Worm (Caenorhabditis elegans) whole organism, L1 larva: ENCODE measurements around the gene R08C7.11.

Source experiments
- F16B12.6 ChIP-seq: fragments of 150-350 bp; optimal IDR thresholded peaks from 2 replicates; lab custom pipeline; 2014; ENCODE audit warnings: missing biosample characterization, missing genetic modification characterization
- alr-1 ChIP-seq: fragments of 200-800 bp; sonication (Bioruptor generic); optimal IDR thresholded peaks from 2 replicates; lab custom pipeline; 2018; ENCODE audit warnings: borderline replicate concordance, mild to moderate bottlenecking, missing genetic modification characterization, missing compliant biosample characterization
- aly-2 ChIP-seq: fragments of 150-350 bp; optimal IDR thresholded peaks from 2 replicates; lab custom pipeline; 2014; ENCODE audit warnings: missing biosample characterization, missing genetic modification characterization
- blmp-1 ChIP-seq: fragments of 150-350 bp; optimal IDR thresholded peaks from 2 replicates; lab custom pipeline; 2014; ENCODE audit warnings: missing biosample characterization, missing genetic modification characterization
- ceh-63 ChIP-seq: fragments of 200-800 bp; sonication (Bioruptor generic); optimal IDR thresholded peaks from 2 replicates; lab custom pipeline; 2018; ENCODE audit warnings: mild to moderate bottlenecking, missing genetic modification characterization, missing compliant biosample characterization
- ceh-88 ChIP-seq: fragments of 200-800 bp; sonication (Bioruptor generic); IDR thresholded peaks from 2 replicates; pipeline ENCODE4 v1.3.6; 2022; ENCODE audit warnings: missing genetic modification characterization, missing compliant biosample characterization
- ceh-90 ChIP-seq: sonication (generic microtip); optimal IDR thresholded peaks from 2 replicates; lab custom pipeline; 2016; ENCODE audit warnings: missing genetic modification characterization, missing compliant biosample characterization
- ces-1 ChIP-seq: fragments of 150-350 bp; optimal IDR thresholded peaks from 2 replicates; lab custom pipeline; 2014; ENCODE audit warnings: missing biosample characterization, missing genetic modification reagents, missing genetic modification characterization
- dsc-1 ChIP-seq: sonication (generic microtip); optimal IDR thresholded peaks from 2 replicates; lab custom pipeline; 2016; ENCODE audit warnings: mild to moderate bottlenecking, missing genetic modification characterization, missing compliant biosample characterization
- efl-1 ChIP-seq, 4 experiments: fragments of 150-350 bp; optimal IDR thresholded peaks in 3 of 4; peaks in 1 of 4; 1 replicate in 1 of 4; 2 replicates in 3 of 4; lab custom pipeline; 2014; ENCODE audit warnings: missing biosample characterization in 2 of 4, missing genetic modification characterization in 2 of 4, missing genetic modification reagents in 2 of 4
- efl-3 ChIP-seq: fragments of 200-800 bp; sonication (Bioruptor generic); optimal IDR thresholded peaks from 2 replicates; lab custom pipeline; 2018; ENCODE audit warnings: mild to moderate bottlenecking, missing genetic modification characterization, missing compliant biosample characterization
- elt-2 ChIP-seq: sonication (generic microtip); optimal IDR thresholded peaks from 2 replicates; lab custom pipeline; 2016; ENCODE audit warnings: missing genetic modification characterization, mild to moderate bottlenecking, inconsistent platforms, missing compliant biosample characterization, missing genetic modification reagents
- ets-5 ChIP-seq: fragments of 200-800 bp; sonication (Bioruptor generic); IDR thresholded peaks from 2 replicates; pipeline ENCODE4 v1.3.6; 2022; ENCODE audit warnings: missing genetic modification characterization, missing compliant biosample characterization
- hlh-17 ChIP-seq: fragments of 200-800 bp; sonication (Bioruptor generic); optimal IDR thresholded peaks from 2 replicates; lab custom pipeline; 2018; ENCODE audit warnings: missing genetic modification characterization, mild to moderate bottlenecking, missing compliant biosample characterization, moderate library complexity, borderline replicate concordance
- hlh-4 ChIP-seq: sonication (generic microtip); optimal IDR thresholded peaks from 2 replicates; lab custom pipeline; 2016; ENCODE audit warnings: mild to moderate bottlenecking, missing genetic modification characterization, missing compliant biosample characterization
- irx-1 ChIP-seq: sonication (generic microtip); optimal IDR thresholded peaks from 2 replicates; lab custom pipeline; 2016; ENCODE audit warnings: missing genetic modification characterization, missing compliant biosample characterization
- isw-1 ChIP-seq: fragments of 200-800 bp; sonication (Bioruptor generic); IDR thresholded peaks from 2 replicates; pipeline ENCODE4 v1.3.6; 2022; ENCODE audit warnings: missing genetic modification characterization, missing compliant biosample characterization
- lin-13 ChIP-seq: fragments of 150-350 bp; optimal IDR thresholded peaks from 2 replicates; lab custom pipeline; 2014; ENCODE audit warnings: missing biosample characterization, missing genetic modification reagents, missing genetic modification characterization
- lin-15B ChIP-seq: fragments of 150-350 bp; sonication (generic microtip); optimal IDR thresholded peaks from 3 replicates; lab custom pipeline; 2014; ENCODE audit warnings: missing biosample characterization, missing genetic modification characterization
- lsy-2 ChIP-seq, 2 experiments: fragments of 150-350 bp; optimal IDR thresholded peaks; 2 replicates each; lab custom pipeline; 2014; ENCODE audit warnings: missing biosample characterization in 2 of 2, missing genetic modification characterization in 2 of 2
- mdl-1 ChIP-seq, 2 experiments: fragments of 150-350 bp; optimal IDR thresholded peaks; 2 replicates each; lab custom pipeline; 2014 to 2017; ENCODE audit warnings: missing biosample characterization in 2 of 2, missing genetic modification characterization in 2 of 2, inconsistent platforms in 1 of 2
- mef-2 ChIP-seq: fragments of 150-350 bp; optimal IDR thresholded peaks from 2 replicates; lab custom pipeline; 2014; ENCODE audit warnings: missing biosample characterization, missing genetic modification characterization
- mep-1 ChIP-seq: fragments of 150-350 bp; optimal IDR thresholded peaks from 2 replicates; lab custom pipeline; 2014; ENCODE audit warnings: missing biosample characterization, missing genetic modification characterization
- nhr-11 ChIP-seq: fragments of 150-350 bp; optimal IDR thresholded peaks from 2 replicates; lab custom pipeline; 2014; ENCODE audit warnings: missing biosample characterization, missing genetic modification characterization
- nhr-12 ChIP-seq: sonication (generic microtip); optimal IDR thresholded peaks from 2 replicates; lab custom pipeline; 2017; ENCODE audit warnings: missing biosample characterization, missing genetic modification characterization
- nhr-19 ChIP-seq: fragments of 200-800 bp; sonication (Bioruptor generic); conservative IDR thresholded peaks from 2 replicates; pipeline ENCODE4 v1.3.6; 2022; ENCODE audit warnings: missing genetic modification characterization, missing compliant biosample characterization
- nhr-71 ChIP-seq: sonication (generic microtip); optimal IDR thresholded peaks from 2 replicates; lab custom pipeline; 2016; ENCODE audit warnings: mild to moderate bottlenecking, missing genetic modification characterization, moderate library complexity, missing compliant biosample characterization
- nhr-77 ChIP-seq: fragments of 150-350 bp; optimal IDR thresholded peaks from 2 replicates; lab custom pipeline; 2014; ENCODE audit warnings: missing biosample characterization, missing genetic modification characterization
- nhr-85 ChIP-seq: sonication (generic microtip); peaks from one replicate; lab custom pipeline; 2016; ENCODE audit warnings: missing genetic modification characterization, inconsistent platforms, missing compliant biosample characterization
- nhr-90 ChIP-seq: sonication (generic microtip); optimal IDR thresholded peaks from 2 replicates; lab custom pipeline; 2016; ENCODE audit warnings: mild to moderate bottlenecking, missing genetic modification characterization, missing compliant biosample characterization; ENCODE audit not compliant: poor library complexity
- rnt-1 ChIP-seq: sonication (generic microtip); optimal IDR thresholded peaks from 2 replicates; lab custom pipeline; 2016; ENCODE audit warnings: mild to moderate bottlenecking, missing genetic modification characterization, moderate library complexity, missing compliant biosample characterization
- skn-1 ChIP-seq: fragments of 150-350 bp; optimal IDR thresholded peaks from 2 replicates; lab custom pipeline; 2014; ENCODE audit warnings: missing biosample characterization, missing genetic modification characterization
- snu-23 ChIP-seq: sonication (generic microtip); optimal IDR thresholded peaks from 2 replicates; lab custom pipeline; 2016; ENCODE audit warnings: missing genetic modification characterization, missing compliant biosample characterization
- sup-37 ChIP-seq: fragments of 200-800 bp; sonication (Bioruptor generic); optimal IDR thresholded peaks from 2 replicates; lab custom pipeline; 2018; ENCODE audit warnings: mild to moderate bottlenecking, missing genetic modification characterization, missing compliant biosample characterization
- tbx-2 ChIP-seq: sonication (generic microtip); optimal IDR thresholded peaks from 2 replicates; lab custom pipeline; 2016; ENCODE audit warnings: missing genetic modification characterization, missing compliant biosample characterization
- unc-62 ChIP-seq: fragments of 150-350 bp; optimal IDR thresholded peaks from 2 replicates; lab custom pipeline; 2014; ENCODE audit warnings: missing biosample characterization, missing genetic modification reagents, missing genetic modification characterization
- unc-86 ChIP-seq: sonication (generic microtip); optimal IDR thresholded peaks from 2 replicates; lab custom pipeline; 2016; ENCODE audit warnings: missing genetic modification characterization, missing compliant biosample characterization
- vab-15 ChIP-seq: sonication (generic microtip); optimal IDR thresholded peaks from 2 replicates; lab custom pipeline; 2017; ENCODE audit warnings: missing genotype, mild to moderate bottlenecking, missing genetic modification characterization, missing compliant biosample characterization
- xbp-1 ChIP-seq: sonication (generic microtip); optimal IDR thresholded peaks from 2 replicates; lab custom pipeline; 2016; ENCODE audit warnings: missing genetic modification characterization, missing compliant biosample characterization
- zag-1 ChIP-seq: fragments of 150-350 bp; optimal IDR thresholded peaks from 2 replicates; lab custom pipeline; 2014; ENCODE audit warnings: missing biosample characterization, missing genetic modification characterization
- ztf-11 ChIP-seq, 2 experiments: sonication (generic microtip); optimal IDR thresholded peaks; 2 replicates each; lab custom pipeline; 2016 to 2017; ENCODE audit warnings: missing genetic modification characterization in 2 of 2, missing biosample characterization in 1 of 2, missing compliant biosample characterization in 1 of 2
- ztf-4 ChIP-seq: fragments of 150-350 bp; optimal IDR thresholded peaks from 2 replicates; lab custom pipeline; 2014; ENCODE audit warnings: missing biosample characterization, missing genetic modification characterization

Gene R08C7.11

DNA sequence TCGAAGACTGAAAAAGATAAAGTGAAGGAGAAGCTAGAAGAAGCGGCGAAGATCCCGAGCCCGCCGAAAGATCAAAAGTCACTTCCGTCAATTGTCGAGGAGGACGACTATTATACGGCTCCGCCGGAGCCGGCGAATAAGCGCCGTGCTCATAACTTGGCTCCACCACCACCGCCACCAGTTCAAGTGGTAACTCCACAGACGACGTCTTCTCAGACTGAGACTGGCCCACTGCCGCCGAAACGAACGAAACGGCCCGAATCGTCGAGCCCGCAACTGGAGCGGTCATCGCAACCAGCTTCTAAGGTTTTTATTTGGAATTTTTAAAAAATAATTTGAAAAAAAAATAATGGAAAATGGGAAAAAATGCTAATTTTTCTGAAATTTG is 42.8 kb downstream of the R08C7.11 start:
- TF ChIP-seq efl-1 (optimal IDR thresholded peaks at IDR 0.05; lab: Kevin White, UChicago) (no peak), efl-1 (GFP tag; optimal IDR thresholded peaks at IDR 0.05 in 1 of 2; lab: Kevin White, UChicago) (peak in 1 of 2 experiments; percentile 60), lsy-2 (tag; optimal IDR thresholded peaks at IDR 0.05; lab: Kevin White, UChicago) (no peak), unc-86 (tag; lab: Kevin White, UChicago) (no peak)

DNA sequence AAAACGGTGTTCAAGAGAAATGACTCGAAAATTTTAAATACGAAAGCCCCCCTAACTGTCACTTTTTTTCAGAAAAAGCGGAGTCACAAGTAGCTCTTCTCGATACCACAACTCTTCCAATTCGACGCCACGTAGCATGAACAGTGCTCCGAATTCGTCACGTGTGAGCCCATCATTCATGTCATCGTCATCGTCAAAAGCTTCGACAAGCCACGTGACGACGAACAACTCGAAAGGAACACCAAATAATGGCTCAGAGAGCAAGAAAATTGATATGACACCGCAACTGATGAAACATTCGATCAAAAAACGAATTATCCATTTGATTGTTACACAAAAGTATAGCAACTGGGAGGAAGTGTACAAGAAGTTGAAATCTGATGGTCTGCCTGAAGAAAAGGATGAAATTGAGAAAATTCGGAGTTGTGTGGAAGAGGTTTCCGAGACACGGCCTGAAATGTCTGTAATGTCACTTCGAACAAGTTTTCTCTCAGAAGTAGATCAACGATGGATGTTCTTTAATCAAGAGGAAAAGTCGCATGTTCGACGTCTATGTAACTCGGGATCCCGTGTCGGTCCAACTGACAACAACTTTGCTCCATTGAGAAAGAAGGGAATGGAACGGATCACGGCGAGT is 43.3 kb downstream of the R08C7.11 start:
- TF ChIP-seq tbx-2 (tag; lab: Kevin White, UChicago) (no peak), hlh-4 (tag; lab: Kevin White, UChicago) (no peak), efl-3 (GFP tag; lab: Kevin White, UChicago) (no peak), vab-15 (tag; lab: Kevin White, UChicago) (no peak), hlh-17 (GFP tag; lab: Kevin White, UChicago) (no peak), lin-13 (GFP tag; lab: Kevin White, UChicago) (no peak), aly-2 (tag; lab: Kevin White, UChicago) (no peak), ztf-4 (tag; lab: Kevin White, UChicago) (no peak), irx-1 (tag; lab: Kevin White, UChicago) (no peak), ceh-88 (GFP tag; lab: Robert Waterston, UW) (no peak), blmp-1 (tag; lab: Kevin White, UChicago) (no peak), isw-1 (no peak), nhr-12 (tag; lab: Kevin White, UChicago) (no peak), ceh-63 (GFP tag; lab: Kevin White, UChicago) (no peak), unc-62 (GFP tag; lab: Kevin White, UChicago) (no peak), nhr-19 (GFP tag; lab: Robert Waterston, UW) (no peak), dsc-1 (tag; lab: Kevin White, UChicago) (no peak), ztf-11 (tag; optimal IDR thresholded peaks at IDR 0.05; lab: Kevin White, UChicago) (no peak)

DNA sequence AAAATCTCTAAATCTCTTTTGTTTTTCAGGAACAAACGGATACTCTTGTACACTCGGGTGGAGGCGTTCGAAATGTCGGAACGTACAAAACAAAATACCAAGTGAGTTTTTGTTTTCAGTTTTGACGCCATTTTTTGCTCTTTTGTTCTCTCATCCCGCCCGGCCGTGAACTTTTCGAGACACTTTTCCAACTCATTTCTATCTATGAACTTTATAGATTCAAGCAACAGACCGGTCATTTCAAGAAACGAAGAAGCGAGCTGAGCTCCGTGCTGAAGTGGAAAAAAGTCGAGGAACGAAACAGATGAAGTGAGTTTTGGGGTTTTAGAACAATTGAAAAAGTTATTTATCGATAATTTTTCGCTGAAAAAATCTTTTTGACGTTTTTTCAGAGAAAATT is 44.2 kb downstream of the R08C7.11 start:
- TF ChIP-seq dsc-1 (tag; lab: Kevin White, UChicago) (no peak), zag-1 (tag; lab: Kevin White, UChicago) (no peak), nhr-85 (tag; lab: Kevin White, UChicago) (peak; percentile 18), efl-1 (optimal IDR thresholded peaks at IDR 0.05; lab: Kevin White, UChicago) (no peak), efl-1 (GFP tag; optimal IDR thresholded peaks at IDR 0.05 in 1 of 2; lab: Kevin White, UChicago) (peak in 1 of 2 experiments; percentile 70)

DNA sequence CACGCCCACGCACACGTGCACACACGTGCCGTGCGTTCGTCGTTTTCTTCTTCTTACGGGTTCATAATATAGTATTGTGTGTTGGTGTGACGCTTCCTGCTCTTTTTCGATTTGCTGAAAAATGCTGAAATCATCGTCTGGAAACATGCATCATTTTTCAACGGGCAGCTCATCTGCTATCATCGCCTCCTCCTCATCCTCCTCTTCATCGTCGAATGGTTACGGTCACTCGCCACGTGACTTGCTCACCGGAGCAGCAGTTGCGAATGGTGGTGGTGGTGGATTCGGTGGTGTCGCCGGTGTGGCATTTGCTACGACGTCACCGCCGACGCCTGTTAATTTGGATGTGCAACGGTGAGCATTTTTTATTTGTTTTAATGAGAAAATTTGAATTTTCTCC is 46.0 kb downstream of the R08C7.11 start:
- no peak for TF ChIP-seq efl-1 (optimal IDR thresholded peaks at IDR 0.05; lab: Kevin White, UChicago)
- peak in 1 of 2 experiments; percentile 81 for TF ChIP-seq efl-1 (GFP tag; optimal IDR thresholded peaks at IDR 0.05 in 1 of 2; lab: Kevin White, UChicago)
- TF ChIP-seq alr-1 (tag; lab: Kevin White, UChicago): no peak

DNA sequence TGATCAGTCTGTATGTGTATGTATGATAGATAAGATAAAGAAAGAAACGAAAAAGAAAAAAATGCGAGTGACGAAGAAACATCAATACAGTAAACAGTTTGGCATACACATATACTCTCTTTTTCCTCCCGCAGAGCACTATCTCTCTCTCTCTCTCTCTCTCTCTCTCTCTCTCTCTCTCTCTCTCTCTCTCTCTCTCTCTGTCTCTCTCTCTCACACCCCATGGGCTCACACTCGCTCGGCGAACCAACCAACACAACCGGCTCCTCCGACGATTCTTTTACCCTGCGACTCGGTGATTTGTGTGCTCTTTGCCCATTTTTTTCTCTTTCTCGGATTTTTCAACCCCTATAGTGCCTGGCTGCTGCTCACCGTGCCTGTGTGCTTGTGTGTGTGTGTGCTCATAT is 47.7 kb downstream of the R08C7.11 start:
- TF ChIP-seq mep-1 (tag; lab: Kevin White, UChicago) (no peak), skn-1 (peak; percentile 20), efl-1 (optimal IDR thresholded peaks at IDR 0.05; lab: Kevin White, UChicago) (peak; percentile 52 to 54), efl-1 (GFP tag; optimal IDR thresholded peaks at IDR 0.05 in 1 of 2; lab: Kevin White, UChicago) (peak; percentile 12 to 93), nhr-90 (peak; percentile 60), xbp-1 (no peak), mef-2 (no peak), alr-1 (tag; lab: Kevin White, UChicago) (no peak), elt-2 (peak; percentile 77), lsy-2 (tag; optimal IDR thresholded peaks at IDR 0.05; lab: Kevin White, UChicago) (peak; percentile 43 to 44), nhr-71 (tag; lab: Kevin White, UChicago) (peak; percentile 68), snu-23 (GFP tag; lab: Kevin White, UChicago) (peak; percentile 5), mdl-1 (tag; optimal IDR thresholded peaks at IDR 0.05; lab: Kevin White, UChicago) (no peak), sup-37 (GFP tag; lab: Kevin White, UChicago) (peak; percentile 68), F16B12.6 (no peak), tbx-2 (tag; lab: Kevin White, UChicago) (peak; percentile 40), lin-15B (no peak), ceh-63 (GFP tag; lab: Kevin White, UChicago) (no peak), ces-1 (GFP tag; lab: Kevin White, UChicago) (no peak), ets-5 (no peak), nhr-77 (tag; lab: Kevin White, UChicago) (peak; percentile 73), nhr-85 (tag; lab: Kevin White, UChicago) (peak; percentile 54), ceh-90 (no peak), unc-62 (GFP tag; lab: Kevin White, UChicago) (no peak), irx-1 (tag; lab: Kevin White, UChicago) (peak; percentile 5), nhr-11 (tag; lab: Kevin White, UChicago) (no peak), rnt-1 (tag; lab: Kevin White, UChicago) (peak; percentile 62)
